Worm (Caenorhabditis elegans) whole organism, early embryonic: ENCODE data around the gene sdz-8.

Experiments
- B0310.2 ChIP-seq: sonication (generic microtip); optimal IDR thresholded peaks from 2 replicates; lab custom pipeline; 2016; ENCODE audit warnings: mild to moderate bottlenecking, missing genetic modification characterization, missing compliant biosample characterization
- F13C5.2 ChIP-seq: sonication (generic microtip); optimal IDR thresholded peaks from 2 replicates; lab custom pipeline; 2017; ENCODE audit warnings: mild to moderate bottlenecking, missing genetic modification characterization, inconsistent platforms, missing compliant biosample characterization
- aly-1 ChIP-seq: sonication (generic microtip); optimal IDR thresholded peaks from 2 replicates; lab custom pipeline; 2016; ENCODE audit warnings: missing genetic modification characterization, missing compliant biosample characterization
- ama-1 ChIP-seq: fragments of 150-350 bp; optimal IDR thresholded peaks from 2 replicates; lab custom pipeline; 2014
- ceh-13 ChIP-seq: fragments of 200-800 bp; sonication (Bioruptor generic); optimal IDR thresholded peaks from 2 replicates; lab custom pipeline; 2018; ENCODE audit warnings: mild to moderate bottlenecking, missing genetic modification characterization, missing compliant biosample characterization
- ceh-36 ChIP-seq: sonication (generic microtip); optimal IDR thresholded peaks from 2 replicates; lab custom pipeline; 2016; ENCODE audit warnings: missing genetic modification characterization, inconsistent platforms, missing compliant biosample characterization
- ets-7 ChIP-seq: sonication (generic microtip); optimal IDR thresholded peaks from 2 replicates; lab custom pipeline; 2016; ENCODE audit warnings: missing genotype, missing genetic modification characterization, missing compliant biosample characterization
- flt-1 ChIP-seq: fragments of 200-800 bp; sonication (Bioruptor generic); IDR thresholded peaks from 2 replicates; pipeline ENCODE4 v1.3.6; 2022; ENCODE audit warnings: missing genetic modification characterization, missing compliant biosample characterization
- hmbx-1 ChIP-seq: sonication (generic microtip); optimal IDR thresholded peaks from 2 replicates; lab custom pipeline; 2016; ENCODE audit warnings: mild to moderate bottlenecking, missing genetic modification characterization, missing compliant biosample characterization
- hmg-4 ChIP-seq: fragments of 200-800 bp; sonication (Bioruptor generic); optimal IDR thresholded peaks from 2 replicates; lab custom pipeline; 2018; ENCODE audit warnings: mild to moderate bottlenecking, missing genetic modification characterization, missing compliant biosample characterization
- hnd-1 ChIP-seq: sonication (generic microtip); optimal IDR thresholded peaks from 2 replicates; lab custom pipeline; 2016; ENCODE audit warnings: missing genetic modification characterization, missing compliant biosample characterization
- pes-1 ChIP-seq: fragments of 200-800 bp; sonication (Bioruptor generic); IDR thresholded peaks from 2 replicates; pipeline ENCODE4 v1.3.6; 2022; ENCODE audit warnings: missing genetic modification reagents, missing genetic modification characterization, missing compliant biosample characterization
- scrt-1 ChIP-seq: fragments of 200-800 bp; sonication (Bioruptor generic); IDR thresholded peaks from 2 replicates; pipeline ENCODE4 v1.3.6; 2022; ENCODE audit warnings: missing genetic modification characterization, missing compliant biosample characterization
- sea-1 ChIP-seq: fragments of 200-800 bp; sonication (Bioruptor generic); conservative IDR thresholded peaks from 2 replicates; pipeline ENCODE4 v1.3.6; 2022; ENCODE audit warnings: missing genetic modification characterization, missing compliant biosample characterization
- tbx-11 ChIP-seq: fragments of 200-800 bp; sonication (Bioruptor generic); IDR thresholded peaks from 2 replicates; pipeline ENCODE4 v1.3.6; 2022; ENCODE audit warnings: missing genetic modification characterization, missing compliant biosample characterization
- tbx-37 ChIP-seq: fragments of 200-800 bp; sonication (Bioruptor generic); conservative IDR thresholded peaks from 2 replicates; pipeline ENCODE4 v1.3.6; 2022; ENCODE audit warnings: missing genetic modification reagents, missing genetic modification characterization, missing compliant biosample characterization
- tra-4 ChIP-seq: sonication (generic microtip); optimal IDR thresholded peaks from 2 replicates; lab custom pipeline; 2017; ENCODE audit warnings: missing genetic modification characterization, missing compliant biosample characterization

Gene sdz-8

DNA sequence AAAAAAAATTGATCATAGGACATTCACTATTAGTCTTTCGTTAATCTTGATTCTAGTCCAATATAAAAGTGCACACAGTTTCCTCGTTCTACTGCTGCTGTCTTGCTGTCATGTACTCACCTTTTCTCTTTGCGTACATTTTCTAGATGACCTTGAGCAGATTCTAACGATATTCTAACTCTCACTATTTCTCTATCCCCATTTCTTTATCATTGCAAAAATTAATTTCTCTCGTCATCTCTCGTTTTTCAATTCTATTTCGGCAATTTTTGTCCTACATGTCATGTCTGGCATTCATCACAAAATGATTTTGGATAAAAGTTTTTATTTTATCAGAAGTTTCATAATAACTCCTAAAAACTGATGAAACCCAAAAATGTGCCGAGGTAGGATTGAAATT, 7.2 kb downstream of the sdz-8 start, which contains the start of gene ttll-5:
ttll-5 (plus strand) TSS at position 288 of the 400 bp plus-strand sequence.
- no peak for TF ChIP-seq tra-4 (tag; lab: Kevin White, UChicago)
- no peak for TF ChIP-seq sea-1
- no peak for TF ChIP-seq scrt-1 (GFP tag; lab: Robert Waterston, UW)
- TF ChIP-seq ets-7 (tag; lab: Kevin White, UChicago) = no peak
- no peak for TF ChIP-seq tbx-11
- TF ChIP-seq pes-1 (GFP tag; lab: Robert Waterston, UW) = no peak
- TF ChIP-seq F13C5.2 (tag; lab: Kevin White, UChicago) = no peak
- no peak for TF ChIP-seq tbx-37 (GFP tag; lab: Robert Waterston, UW)
- TF ChIP-seq hnd-1 = no peak
- TF ChIP-seq B0310.2 = no peak
- TF ChIP-seq ama-1 (lab: Kevin White, UChicago) = no peak
- TF ChIP-seq ceh-13 (GFP tag; lab: Kevin White, UChicago) = no peak
- TF ChIP-seq hmg-4 (GFP tag; lab: Kevin White, UChicago) = no peak
- no peak for TF ChIP-seq flt-1 (GFP tag; lab: Robert Waterston, UW)
- no peak for TF ChIP-seq aly-1 (tag; lab: Kevin White, UChicago)
- TF ChIP-seq ceh-36 = no peak
- TF ChIP-seq hmbx-1 = no peak

DNA sequence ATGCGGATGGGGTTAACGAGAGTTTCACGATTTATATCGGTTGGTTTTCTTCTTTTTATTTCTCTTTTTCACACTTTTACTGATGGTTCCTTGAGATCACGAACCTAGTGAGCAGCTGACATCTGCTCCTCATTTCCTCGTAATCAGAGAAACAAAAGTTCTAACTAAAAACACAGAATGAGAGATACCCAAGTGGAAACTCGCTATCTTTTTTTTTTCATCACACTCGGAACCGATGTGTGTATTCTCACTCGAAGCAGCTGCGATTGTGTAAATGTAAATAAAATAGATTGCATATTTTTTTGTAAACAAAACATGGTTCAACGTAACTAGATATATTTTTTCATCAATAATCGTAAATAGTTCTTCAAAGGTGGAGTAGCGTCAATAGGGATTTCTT, 9.6 kb downstream of the sdz-8 start:
- TF ChIP-seq ama-1 (lab: Kevin White, UChicago) (no peak), ceh-13 (GFP tag; lab: Kevin White, UChicago) (no peak)

ce11 chrV:11504853-11505397, 11.1 kb downstream of the sdz-8 start, which contains the start of the genes C55A6.1 and C55A6.10:
C55A6.1 (minus strand) TSS chrV:11504968.
C55A6.10 (plus strand) TSS chrV:11505347.
- TF ChIP-seq sea-1 (peak; percentile 57; the same call in 1 of the 2 replicates), scrt-1 (GFP tag; lab: Robert Waterston, UW) (0 out of 2 replicates have a peak, but pooled peaks have one; percentile 53), ets-7 (tag; lab: Kevin White, UChicago) (peak; percentile 15), tbx-11 (peak; percentile 62; the same call in 1 of the 2 replicates)

ce11 chrV:11503081-11503751, 12.8 kb downstream of the sdz-8 start, which contains the start of gene C55A6.12:
C55A6.12 (minus strand) TSS chrV:11503131.
- TF ChIP-seq aly-1 (tag; lab: Kevin White, UChicago) = no peak
- no peak for TF ChIP-seq tra-4 (tag; lab: Kevin White, UChicago)
- no peak for TF ChIP-seq hmg-4 (GFP tag; lab: Kevin White, UChicago)
- TF ChIP-seq ets-7 (tag; lab: Kevin White, UChicago) = no peak
- no peak for TF ChIP-seq hmbx-1

ce11 chrV:11500980-11501379, 15.0 kb downstream of the sdz-8 start:
- TF ChIP-seq tra-4 (tag; lab: Kevin White, UChicago) (no peak), pes-1 (GFP tag; lab: Robert Waterston, UW) (no peak), aly-1 (tag; lab: Kevin White, UChicago) (no peak), hmg-4 (GFP tag; lab: Kevin White, UChicago) (no peak), tbx-37 (GFP tag; lab: Robert Waterston, UW) (no peak), sea-1 (no peak), scrt-1 (GFP tag; lab: Robert Waterston, UW) (no peak), flt-1 (GFP tag; lab: Robert Waterston, UW) (no peak), ets-7 (tag; lab: Kevin White, UChicago) (no peak), hnd-1 (no peak), ceh-13 (GFP tag; lab: Kevin White, UChicago) (no peak)

ce11 chrV:11499786-11500185, 16.2 kb downstream of the sdz-8 start:
- TF ChIP-seq pes-1 (GFP tag; lab: Robert Waterston, UW) = no peak
- TF ChIP-seq ceh-36 = no peak
- TF ChIP-seq F13C5.2 (tag; lab: Kevin White, UChicago) = no peak
- no peak for TF ChIP-seq hmbx-1
- TF ChIP-seq hmg-4 (GFP tag; lab: Kevin White, UChicago) = no peak
- TF ChIP-seq tbx-11 = no peak
- no peak for TF ChIP-seq sea-1
- no peak for TF ChIP-seq scrt-1 (GFP tag; lab: Robert Waterston, UW)

DNA sequence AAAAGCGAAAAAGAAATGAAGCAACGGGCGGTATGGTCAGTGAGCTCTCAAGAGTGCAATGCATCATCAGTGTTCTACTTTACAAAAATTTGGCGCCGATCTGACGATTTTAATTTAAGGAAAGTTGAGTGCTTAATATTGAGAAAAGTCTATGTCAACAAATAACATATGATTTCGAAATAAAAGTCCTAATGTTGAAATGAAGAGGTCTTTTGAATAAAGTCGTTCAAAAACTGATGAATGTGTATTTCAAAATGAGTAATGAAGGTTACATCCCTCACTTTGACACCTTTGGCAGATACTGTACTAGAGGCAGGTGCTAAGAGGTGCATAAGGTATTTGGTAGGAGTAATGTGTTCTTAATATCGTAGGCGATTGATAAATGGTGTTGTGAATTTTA, 18.5 kb downstream of the sdz-8 start:
- TF ChIP-seq B0310.2 = no peak
- no peak for TF ChIP-seq F13C5.2 (tag; lab: Kevin White, UChicago)
- no peak for TF ChIP-seq hmg-4 (GFP tag; lab: Kevin White, UChicago)
- TF ChIP-seq tbx-11 = no peak
- TF ChIP-seq tbx-37 (GFP tag; lab: Robert Waterston, UW) = no peak
- no peak for TF ChIP-seq hnd-1
- TF ChIP-seq ets-7 (tag; lab: Kevin White, UChicago) = no peak
- no peak for TF ChIP-seq pes-1 (GFP tag; lab: Robert Waterston, UW)
- no peak for TF ChIP-seq ceh-13 (GFP tag; lab: Kevin White, UChicago)
- TF ChIP-seq sea-1 = no peak
- no peak for TF ChIP-seq ama-1 (lab: Kevin White, UChicago)
- no peak for TF ChIP-seq ceh-36

DNA sequence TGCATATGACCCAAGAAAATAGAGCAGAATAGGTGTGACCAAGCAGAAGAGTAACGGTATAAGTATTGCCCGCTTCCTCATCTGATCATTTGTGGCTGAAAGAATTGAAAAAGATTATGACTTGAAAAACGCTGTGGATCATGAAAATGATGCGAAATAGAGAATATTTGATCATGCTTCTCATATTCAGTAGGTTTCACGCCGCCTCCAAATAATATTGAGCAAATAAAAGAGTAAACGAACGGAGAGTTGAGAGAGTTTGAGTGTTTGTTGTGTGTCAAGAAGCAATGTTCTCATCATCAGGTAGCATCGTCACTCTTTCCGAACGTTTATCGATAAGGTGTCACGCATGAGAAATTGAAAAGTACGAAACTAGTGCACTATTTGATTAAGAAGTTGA, 19.7 kb downstream of the sdz-8 start, which contains the start of gene htrl-1:
htrl-1 (minus strand) TSS at position 101 of the 400 bp plus-strand sequence.
- TF ChIP-seq flt-1 (GFP tag; lab: Robert Waterston, UW) (no peak), ama-1 (lab: Kevin White, UChicago) (no peak), ceh-13 (GFP tag; lab: Kevin White, UChicago) (no peak), tra-4 (tag; lab: Kevin White, UChicago) (no peak), tbx-37 (GFP tag; lab: Robert Waterston, UW) (no peak), sea-1 (no peak), aly-1 (tag; lab: Kevin White, UChicago) (no peak), hmbx-1 (no peak)
